Worm (Caenorhabditis elegans) whole organism, L4 larva: ENCODE measurements around the gene ule-3.
A peak's percentile ranks its signal among the peaks of the same experiment; 100 is the strongest.

Experiments
- F44E2.7 ChIP-seq: fragments of 200-800 bp; sonication (Bioruptor generic); IDR thresholded peaks from 2 replicates; pipeline ENCODE4 v2.1.2; 2022; ENCODE audit warnings: missing genetic modification characterization, missing compliant biosample characterization
- R02D3.7 ChIP-seq: fragments of 150-350 bp; sonication (generic microtip); optimal IDR thresholded peaks from 3 replicates; lab custom pipeline; 2014; ENCODE audit warnings: missing biosample characterization, missing genetic modification characterization
- T20F7.1 ChIP-seq: fragments of 200-800 bp; sonication (Bioruptor generic); optimal IDR thresholded peaks from 2 replicates; lab custom pipeline; 2018; ENCODE audit warnings: mild to moderate bottlenecking, missing genetic modification characterization, missing compliant biosample characterization
- Y5F2A.4 ChIP-seq: fragments of 200-800 bp; sonication (Bioruptor generic); optimal IDR thresholded peaks from 2 replicates; lab custom pipeline; 2018; ENCODE audit warnings: mild to moderate bottlenecking, missing genetic modification characterization, missing compliant biosample characterization
- Y75B8A.6 ChIP-seq: fragments of 200-800 bp; sonication (Bioruptor generic); IDR thresholded peaks from 2 replicates; pipeline ENCODE4 v1.3.6; 2022; ENCODE audit warnings: missing genetic modification reagents, missing genetic modification characterization, missing compliant biosample characterization
- ZK337.2 ChIP-seq: fragments of 200-800 bp; sonication (Bioruptor generic); IDR thresholded peaks from 2 replicates; pipeline ENCODE4 v1.3.6; 2022; ENCODE audit warnings: missing genetic modification reagents, missing genetic modification characterization, missing compliant biosample characterization
- ZK546.5 ChIP-seq, 2 experiments: sonication (generic microtip); optimal IDR thresholded peaks; 2 replicates each; lab custom pipeline; 2017; ENCODE audit warnings: missing biosample characterization in 2 of 2, missing genetic modification characterization in 2 of 2
- ces-1 ChIP-seq: fragments of 150-350 bp; sonication (generic microtip); optimal IDR thresholded peaks from 4 replicates; lab custom pipeline; 2014; ENCODE audit warnings: missing biosample characterization, missing genetic modification reagents, missing genetic modification characterization
- ctbp-1 ChIP-seq: fragments of 200-800 bp; sonication (Bioruptor generic); IDR thresholded peaks from 2 replicates; pipeline ENCODE4 v1.3.6; 2022; ENCODE audit warnings: missing genetic modification reagents, missing genetic modification characterization, missing compliant biosample characterization
- daf-8 ChIP-seq: fragments of 200-800 bp; sonication (Bioruptor generic); IDR thresholded peaks from 2 replicates; pipeline ENCODE4 v1.3.6; 2022; ENCODE audit warnings: missing genetic modification characterization, missing compliant biosample characterization
- dmd-6 ChIP-seq: fragments of 200-800 bp; sonication (Bioruptor generic); IDR thresholded peaks from 2 replicates; pipeline ENCODE4 v1.3.6; 2022; ENCODE audit warnings: missing genetic modification reagents, missing genetic modification characterization, missing compliant biosample characterization
- dmd-8 ChIP-seq: fragments of 200-800 bp; sonication (Bioruptor generic); IDR thresholded peaks from 2 replicates; pipeline ENCODE4 v1.3.6; 2022; ENCODE audit warnings: missing genetic modification characterization, missing compliant biosample characterization
- dpl-1 ChIP-seq: fragments of 150-350 bp; optimal IDR thresholded peaks from 2 replicates; lab custom pipeline; 2014; ENCODE audit warnings: missing biosample characterization, missing genetic modification reagents, missing genetic modification characterization
- egl-43 ChIP-seq: fragments of 200-800 bp; sonication (Bioruptor generic); IDR thresholded peaks from 2 replicates; pipeline ENCODE4 v1.3.6; 2022; ENCODE audit warnings: missing genetic modification reagents, missing genetic modification characterization, missing compliant biosample characterization
- hif-1 ChIP-seq, 2 experiments: sonication (generic microtip); optimal IDR thresholded peaks; 2 replicates each; lab custom pipeline; 2016 to 2017; ENCODE audit warnings: missing compliant biosample characterization in 2 of 2, missing genetic modification characterization in 2 of 2, missing genetic modification reagents in 2 of 2, missing genotype in 2 of 2, mild to moderate bottlenecking in 1 of 2
- lin-38 ChIP-seq: fragments of 200-800 bp; sonication (Bioruptor generic); IDR thresholded peaks from 2 replicates; pipeline ENCODE4 v1.3.6; 2022; ENCODE audit warnings: missing genetic modification reagents, missing genetic modification characterization, missing compliant biosample characterization
- lin-39 ChIP-seq: fragments of 150-350 bp; optimal IDR thresholded peaks from 2 replicates; lab custom pipeline; 2014; ENCODE audit warnings: missing biosample characterization, missing genetic modification reagents, missing genetic modification characterization
- lsy-2 ChIP-seq, 2 experiments: fragments of 150-350 bp in 1 of 2; sonication (generic microtip) in 1 of 2; optimal IDR thresholded peaks; 2 replicates each; lab custom pipeline; 2014 to 2017; ENCODE audit warnings: missing biosample characterization in 2 of 2, missing genetic modification characterization in 2 of 2
- madf-9 ChIP-seq: fragments of 200-800 bp; sonication (Bioruptor generic); conservative IDR thresholded peaks from 2 replicates; pipeline ENCODE4 v1.3.6; 2022; ENCODE audit warnings: missing genetic modification reagents, missing genetic modification characterization, missing compliant biosample characterization
- mdl-1 ChIP-seq, 2 experiments: fragments of 150-350 bp in 1 of 2; sonication (generic microtip) in 1 of 2; optimal IDR thresholded peaks; 2 replicates each; lab custom pipeline; 2014 to 2017; ENCODE audit warnings: missing biosample characterization in 2 of 2, missing genetic modification characterization in 2 of 2
- mdt-29 ChIP-seq: fragments of 200-800 bp; sonication (Bioruptor generic); IDR thresholded peaks from 2 replicates; pipeline ENCODE4 v1.3.6; 2022; ENCODE audit warnings: missing genetic modification reagents, missing genetic modification characterization, missing compliant biosample characterization
- mep-1 ChIP-seq: fragments of 150-350 bp; sonication (generic microtip); optimal IDR thresholded peaks from 3 replicates; lab custom pipeline; 2014; ENCODE audit warnings: missing biosample characterization, missing genetic modification characterization
- nhr-102 ChIP-seq: sonication (generic microtip); optimal IDR thresholded peaks from 2 replicates; lab custom pipeline; 2016; ENCODE audit warnings: mild to moderate bottlenecking, missing genetic modification characterization, moderate library complexity, missing compliant biosample characterization
- nhr-11 ChIP-seq: fragments of 150-350 bp; optimal IDR thresholded peaks from 2 replicates; lab custom pipeline; 2014; ENCODE audit warnings: missing biosample characterization, missing genetic modification characterization
- nhr-6 ChIP-seq: fragments of 150-350 bp; optimal IDR thresholded peaks from 2 replicates; lab custom pipeline; 2014; ENCODE audit warnings: missing biosample characterization, missing genetic modification characterization
- sdz-12 ChIP-seq: fragments of 200-800 bp; sonication (Bioruptor generic); optimal IDR thresholded peaks from 2 replicates; lab custom pipeline; 2018; ENCODE audit warnings: mild to moderate bottlenecking, missing genetic modification characterization, missing compliant biosample characterization
- spr-3 ChIP-seq: fragments of 200-800 bp; sonication (Bioruptor generic); optimal IDR thresholded peaks from 2 replicates; lab custom pipeline; 2018; ENCODE audit warnings: mild to moderate bottlenecking, missing genetic modification characterization, missing compliant biosample characterization
- unc-130 ChIP-seq: sonication (generic microtip); optimal IDR thresholded peaks from 2 replicates; lab custom pipeline; 2016; ENCODE audit warnings: missing genetic modification reagents, missing genetic modification characterization, missing compliant biosample characterization
- unc-62 ChIP-seq, 3 experiments: fragments of 150-350 bp in 1 of 3; sonication (generic microtip); optimal IDR thresholded peaks in 2 of 3; peaks in 1 of 3; 1 replicate in 1 of 3; 2 replicates in 2 of 3; lab custom pipeline; 2014 to 2017; ENCODE audit warnings: missing biosample characterization in 3 of 3, missing genetic modification characterization in 3 of 3, missing genetic modification reagents in 3 of 3, missing genotype in 1 of 3
- zag-1 ChIP-seq: fragments of 150-350 bp; optimal IDR thresholded peaks from 2 replicates; lab custom pipeline; 2014; ENCODE audit warnings: missing biosample characterization, missing genetic modification characterization
- zfp-3 ChIP-seq: fragments of 200-800 bp; sonication (Bioruptor generic); conservative IDR thresholded peaks from 2 replicates; pipeline ENCODE4 v1.3.6; 2022; ENCODE audit warnings: missing genetic modification reagents, missing genetic modification characterization, missing compliant biosample characterization
- ztf-11 ChIP-seq: fragments of 150-350 bp; optimal IDR thresholded peaks from 2 replicates; lab custom pipeline; 2014; ENCODE audit warnings: missing biosample characterization, missing genetic modification characterization

Gene ule-3

DNA sequence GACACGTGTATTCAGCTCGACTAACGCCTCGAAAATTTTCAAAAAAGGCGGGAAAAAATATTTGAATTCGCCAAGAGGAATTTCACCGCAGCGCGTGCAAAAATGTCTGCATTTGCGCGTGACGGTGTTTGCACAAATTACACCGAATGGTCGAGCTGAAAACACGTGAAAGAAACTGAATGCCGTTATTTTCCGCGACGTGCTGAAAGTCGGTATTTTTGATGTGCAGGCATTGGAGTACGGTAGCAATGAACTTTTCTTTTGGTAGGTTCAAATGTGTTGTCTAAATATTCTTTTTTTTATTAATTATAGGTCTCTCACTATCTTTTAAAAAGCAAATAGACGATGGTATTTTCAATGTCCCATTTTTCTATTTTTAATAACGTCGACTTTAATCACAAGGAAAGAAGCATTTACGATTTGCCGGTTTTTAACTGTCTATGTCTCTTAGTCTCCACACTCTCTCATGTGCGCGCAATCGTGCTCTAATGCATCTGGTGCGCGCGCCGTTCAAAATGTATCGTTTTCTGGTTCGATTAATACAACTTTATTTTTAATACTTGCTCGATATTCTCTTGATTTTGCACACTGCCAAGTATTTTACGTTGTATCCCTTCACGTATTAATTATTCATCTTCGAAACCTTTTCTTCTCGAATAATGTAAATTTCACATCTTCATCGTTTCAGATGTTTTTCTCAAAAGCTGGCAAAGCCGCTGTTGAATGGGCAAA, 20.0 kb downstream of the ule-3 start, which contains the start of the genes C29A12.1 and lig-1 (continued):
- peak; percentile 86 for TF ChIP-seq lin-38 (GFP tag; lab: Robert Waterston, UW)
- no peak for TF ChIP-seq zfp-3
- no peak for TF ChIP-seq R02D3.7
- TF ChIP-seq nhr-6 (tag; lab: Kevin White, UChicago) = peak; percentile 63
- peak; percentile 37 for TF ChIP-seq unc-130 (GFP tag; lab: Kevin White, UChicago)
- peak; percentile 57 for TF ChIP-seq dpl-1 (GFP tag; lab: Kevin White, UChicago)
- TF ChIP-seq T20F7.1 = no peak

ce11 chrV:10814333-10814732, 20.7 kb downstream of the ule-3 start:
- TF ChIP-seq unc-62 (GFP tag; optimal IDR thresholded peaks at IDR 0.05 in 1 of 2; lab: Kevin White, UChicago) = peak in 1 of 2 experiments; percentile 91
- no peak for TF ChIP-seq unc-62 (tag; optimal IDR thresholded peaks at IDR 0.05; lab: Kevin White, UChicago)
- TF ChIP-seq ztf-11 (tag; lab: Kevin White, UChicago) = no peak
- no peak for TF ChIP-seq hif-1 (tag; optimal IDR thresholded peaks at IDR 0.05; lab: Kevin White, UChicago)
- TF ChIP-seq ZK546.5 (tag; optimal IDR thresholded peaks at IDR 0.05; lab: Kevin White, UChicago) = no peak
- no peak for TF ChIP-seq lin-39

- TF ChIP-seq madf-9 (GFP tag; lab: Robert Waterston, UW) (no peak), ces-1 (GFP tag; lab: Kevin White, UChicago) (peak; percentile 71), ctbp-1 (GFP tag; lab: Robert Waterston, UW) (0 out of 2 replicates have a peak, but pooled peaks have one; percentile 25)
- TF ChIP-seq, all 104 proteins: peak for 2
These were observed 23.2 kb downstream of the ule-3 start for ce11 chrV:10816831-10817230.

ce11 chrV:10818498-10818897, 24.9 kb downstream of the ule-3 start:
- TF ChIP-seq dmd-8 (GFP tag; lab: Robert Waterston, UW) (no peak), ces-1 (GFP tag; lab: Kevin White, UChicago) (peak; percentile 48)
- TF ChIP-seq, all 104 proteins: peak for 1

- TF ChIP-seq ces-1 (GFP tag; lab: Kevin White, UChicago) (no peak), dmd-6 (GFP tag; lab: Robert Waterston, UW) (no peak), lsy-2 (tag; optimal IDR thresholded peaks at IDR 0.05; lab: Kevin White, UChicago) (no peak), nhr-102 (tag; lab: Kevin White, UChicago) (no peak), ZK546.5 (tag; optimal IDR thresholded peaks at IDR 0.05; lab: Kevin White, UChicago) (no peak), Y5F2A.4 (GFP tag; lab: Kevin White, UChicago) (no peak), dpl-1 (GFP tag; lab: Kevin White, UChicago) (no peak), spr-3 (GFP tag; lab: Kevin White, UChicago) (no peak), zag-1 (tag; lab: Kevin White, UChicago) (no peak), Y75B8A.6 (no peak)
These were observed 31.1 kb downstream of the ule-3 start, which contains the start of gene nrx-1 for ce11 chrV:10824711-10825110. Gene nrx-1, plus strand, starts transcription at chrV:10825011.

DNA sequence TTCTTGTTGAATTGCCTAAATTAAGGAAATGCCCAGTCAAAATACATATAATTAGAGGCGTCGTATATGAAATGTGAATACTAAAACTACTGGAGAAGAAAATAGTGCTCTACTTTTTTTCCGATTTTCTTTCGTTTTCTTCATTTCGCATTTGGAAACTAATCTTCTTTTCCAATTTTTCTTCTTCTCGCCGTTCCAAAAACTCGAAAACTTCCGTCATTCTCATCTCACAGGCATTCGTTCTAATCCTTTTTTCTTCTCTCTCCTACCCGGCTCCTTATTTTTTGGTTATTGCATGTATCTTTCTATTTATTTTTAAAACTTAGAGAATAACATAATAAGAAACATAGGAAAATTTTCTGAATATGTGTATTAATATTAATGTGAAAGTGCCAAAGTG, 39.3 kb downstream of the ule-3 start:
- TF ChIP-seq ZK337.2 (GFP tag; lab: Robert Waterston, UW) (no peak), sdz-12 (no peak), daf-8 (no peak), mep-1 (tag; lab: Kevin White, UChicago) (no peak), egl-43 (GFP tag; lab: Robert Waterston, UW) (no peak), mdl-1 (tag; optimal IDR thresholded peaks at IDR 0.05; lab: Kevin White, UChicago) (no peak), Y75B8A.6 (no peak), mdt-29 (GFP tag; lab: Robert Waterston, UW) (no peak), nhr-11 (tag; lab: Kevin White, UChicago) (no peak), F44E2.7 (no peak)
